Worm (Caenorhabditis elegans): ENCODE data around the gene T25B9.2.

DNA sequence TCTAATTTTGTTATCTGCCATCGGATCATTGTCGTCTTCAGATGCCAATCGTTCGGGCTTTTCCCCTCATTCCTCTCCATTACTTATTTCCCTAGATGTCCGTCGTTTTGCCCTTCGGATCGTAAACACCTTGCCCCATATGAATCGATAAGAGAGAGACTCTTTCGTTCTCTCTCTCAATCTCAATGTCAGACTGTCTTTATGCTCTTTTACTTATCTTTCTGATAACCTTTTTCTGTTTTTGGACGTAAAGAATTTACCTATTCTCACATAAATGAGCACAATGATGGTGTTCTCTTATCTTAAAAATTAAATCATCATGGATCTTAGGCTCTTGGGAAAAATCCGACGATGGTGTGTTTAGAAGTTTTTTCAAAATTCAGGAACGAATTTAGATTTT is 45.1 kb upstream of the T25B9.2 start:
- TF ChIP-seq B0310.2 (tag; optimal IDR thresholded peaks at IDR 0.05) (no peak), ama-1 (optimal IDR thresholded peaks at IDR 0.05) (no peak), pes-1 (GFP tag; IDR thresholded peaks at IDR 0.05) (no peak), sea-1 (GFP tag; conservative IDR thresholded peaks at IDR 0.05) (no peak)

Measured in whole organism, early embryonic.